Worm (Caenorhabditis elegans) whole organism, L3 larva: ENCODE results near the gene C54D10.10.

ENCODE experiments used
- R02D3.7 ChIP-seq: fragments of 150-350 bp; optimal IDR thresholded peaks from 2 replicates; lab custom pipeline; 2014; ENCODE audit warnings: missing biosample characterization, missing genetic modification characterization
- aly-2 ChIP-seq: fragments of 150-350 bp; optimal IDR thresholded peaks from 2 replicates; lab custom pipeline; 2014; ENCODE audit warnings: missing biosample characterization, missing genetic modification characterization
- ceh-16 ChIP-seq: sonication (generic microtip); optimal IDR thresholded peaks from 2 replicates; lab custom pipeline; 2017; ENCODE audit warnings: missing biosample characterization, missing genetic modification characterization
- ceh-28 ChIP-seq: fragments of 150-350 bp; optimal IDR thresholded peaks from 2 replicates; lab custom pipeline; 2014; ENCODE audit warnings: missing biosample characterization, missing genetic modification reagents, missing genetic modification characterization
- ceh-82 ChIP-seq: fragments of 150-350 bp; optimal IDR thresholded peaks from 2 replicates; lab custom pipeline; 2014; ENCODE audit warnings: missing biosample characterization, missing genetic modification characterization
- ceh-9 ChIP-seq: sonication (generic microtip); optimal IDR thresholded peaks from 2 replicates; lab custom pipeline; 2018; ENCODE audit warnings: missing biosample characterization, missing genetic modification characterization
- daf-12 ChIP-seq: fragments of 150-350 bp; optimal IDR thresholded peaks from 2 replicates; lab custom pipeline; 2014; ENCODE audit warnings: missing biosample characterization, missing genetic modification reagents, missing genetic modification characterization
- egl-27 ChIP-seq: sonication (generic microtip); optimal IDR thresholded peaks from 4 replicates; lab custom pipeline; 2017; ENCODE audit warnings: missing biosample characterization, missing genetic modification reagents, missing genetic modification characterization
- egl-5 ChIP-seq: fragments of 150-350 bp; optimal IDR thresholded peaks from 2 replicates; lab custom pipeline; 2017; ENCODE audit warnings: missing biosample characterization, missing genetic modification reagents, missing genetic modification characterization, inconsistent platforms
- elt-2 ChIP-seq: sonication (generic microtip); optimal IDR thresholded peaks from 2 replicates; lab custom pipeline; 2016; ENCODE audit warnings: missing genetic modification reagents, mild to moderate bottlenecking, missing genetic modification characterization, missing compliant biosample characterization
- elt-3 ChIP-seq, 3 experiments: fragments of 150-350 bp in 1 of 3; sonication (generic microtip) in 2 of 3; optimal IDR thresholded peaks; 2 replicates in 2 of 3; 4 replicates in 1 of 3; lab custom pipeline; 2014 to 2017; ENCODE audit warnings: missing biosample characterization in 3 of 3, missing genetic modification characterization in 3 of 3
- eor-1 ChIP-seq, 2 experiments: fragments of 150-350 bp; optimal IDR thresholded peaks; 2 replicates each; lab custom pipeline; 2014 to 2018; ENCODE audit warnings: missing biosample characterization in 2 of 2, missing genetic modification characterization in 2 of 2
- fos-1 ChIP-seq: fragments of 150-350 bp; optimal IDR thresholded peaks from 2 replicates; lab custom pipeline; 2014; ENCODE audit warnings: missing biosample characterization, missing genetic modification characterization
- jun-1 ChIP-seq: fragments of 150-350 bp; optimal IDR thresholded peaks from 2 replicates; lab custom pipeline; 2014; ENCODE audit warnings: missing biosample characterization, missing genetic modification reagents, missing genetic modification characterization
- lin-15B ChIP-seq: fragments of 150-350 bp; optimal IDR thresholded peaks from 2 replicates; lab custom pipeline; 2014; ENCODE audit warnings: missing biosample characterization, missing genetic modification characterization
- lin-39 ChIP-seq: fragments of 150-350 bp; optimal IDR thresholded peaks from 2 replicates; lab custom pipeline; 2018; ENCODE audit warnings: missing biosample characterization, missing genetic modification reagents, missing genetic modification characterization
- lsy-12 ChIP-seq: sonication (generic microtip); optimal IDR thresholded peaks from 2 replicates; lab custom pipeline; 2016; ENCODE audit warnings: mild to moderate bottlenecking, missing genetic modification characterization, missing compliant biosample characterization
- mdl-1 ChIP-seq: fragments of 150-350 bp; optimal IDR thresholded peaks from 2 replicates; lab custom pipeline; 2014; ENCODE audit warnings: missing biosample characterization, missing genetic modification characterization
- mml-1 ChIP-seq: fragments of 150-350 bp; sonication (generic microtip); optimal IDR thresholded peaks from 3 replicates; lab custom pipeline; 2014; ENCODE audit warnings: missing biosample characterization, missing genetic modification characterization
- nfya-1 ChIP-seq: sonication (generic microtip); optimal IDR thresholded peaks from 2 replicates; lab custom pipeline; 2017; ENCODE audit warnings: missing genetic modification characterization, mild to moderate bottlenecking, missing compliant biosample characterization, antibody characterized with exemption, moderate library complexity; ENCODE audit not compliant: insufficient read depth
- nhr-11 ChIP-seq: fragments of 150-350 bp; optimal IDR thresholded peaks from 2 replicates; lab custom pipeline; 2014; ENCODE audit warnings: missing biosample characterization, missing genetic modification characterization
- nhr-12 ChIP-seq: fragments of 150-350 bp; optimal IDR thresholded peaks from 2 replicates; lab custom pipeline; 2014; ENCODE audit warnings: missing biosample characterization, missing genetic modification characterization
- nhr-23 ChIP-seq: fragments of 150-350 bp; optimal IDR thresholded peaks from 2 replicates; lab custom pipeline; 2014; ENCODE audit warnings: missing biosample characterization, missing genetic modification reagents, missing genetic modification characterization
- nhr-237 ChIP-seq: fragments of 150-350 bp; optimal IDR thresholded peaks from 2 replicates; lab custom pipeline; 2014; ENCODE audit warnings: missing biosample characterization, missing genetic modification characterization
- nhr-25 ChIP-seq: sonication (generic microtip); optimal IDR thresholded peaks from 2 replicates; lab custom pipeline; 2017; ENCODE audit warnings: missing biosample characterization, missing genetic modification characterization
- nhr-28 ChIP-seq: fragments of 150-350 bp; optimal IDR thresholded peaks from 2 replicates; lab custom pipeline; 2014; ENCODE audit warnings: missing biosample characterization, missing genetic modification characterization
- nhr-43 ChIP-seq: sonication (generic microtip); optimal IDR thresholded peaks from 2 replicates; lab custom pipeline; 2016; ENCODE audit warnings: mild to moderate bottlenecking, missing genetic modification characterization, missing compliant biosample characterization; ENCODE audit not compliant: poor library complexity, severe bottlenecking
- nhr-67 ChIP-seq: fragments of 150-350 bp; optimal IDR thresholded peaks from 2 replicates; lab custom pipeline; 2014; ENCODE audit warnings: missing biosample characterization, missing genetic modification characterization
- nhr-76 ChIP-seq: fragments of 150-350 bp; sonication (generic microtip); optimal IDR thresholded peaks from 5 replicates; lab custom pipeline; 2014; ENCODE audit warnings: missing biosample characterization, missing genetic modification characterization
- nhr-77 ChIP-seq: fragments of 150-350 bp; optimal IDR thresholded peaks from 2 replicates; lab custom pipeline; 2014; ENCODE audit warnings: missing biosample characterization, missing genetic modification characterization
- pha-4 ChIP-seq: fragments of 150-350 bp; optimal IDR thresholded peaks from 2 replicates; lab custom pipeline; 2014; ENCODE audit warnings: missing biosample characterization, missing genetic modification reagents, missing genetic modification characterization
- pqm-1 ChIP-seq: fragments of 150-350 bp; optimal IDR thresholded peaks from 2 replicates; lab custom pipeline; 2017; ENCODE audit warnings: missing biosample characterization, missing genetic modification characterization, inconsistent platforms
- sea-2 ChIP-seq: fragments of 150-350 bp; sonication (generic microtip); optimal IDR thresholded peaks from 4 replicates; lab custom pipeline; 2014; ENCODE audit warnings: missing biosample characterization, missing genetic modification reagents, missing genetic modification characterization
- tbx-2 ChIP-seq: sonication (generic microtip); optimal IDR thresholded peaks from 2 replicates; lab custom pipeline; 2016; ENCODE audit warnings: mild to moderate bottlenecking, missing genetic modification characterization, missing compliant biosample characterization
- unc-39 ChIP-seq: sonication (generic microtip); optimal IDR thresholded peaks from 4 replicates; lab custom pipeline; 2017; ENCODE audit warnings: missing biosample characterization, missing genetic modification characterization
- unc-62 ChIP-seq: fragments of 150-350 bp; sonication (generic microtip); optimal IDR thresholded peaks from 4 replicates; lab custom pipeline; 2014; ENCODE audit warnings: missing biosample characterization, missing genetic modification reagents, missing genetic modification characterization
- zag-1 ChIP-seq: fragments of 150-350 bp; optimal IDR thresholded peaks from 2 replicates; lab custom pipeline; 2014; ENCODE audit warnings: missing biosample characterization, missing genetic modification characterization
- ztf-11 ChIP-seq: fragments of 150-350 bp; optimal IDR thresholded peaks from 2 replicates; lab custom pipeline; 2014; ENCODE audit warnings: missing biosample characterization, missing genetic modification characterization
- ztf-4 ChIP-seq: fragments of 150-350 bp; optimal IDR thresholded peaks from 2 replicates; lab custom pipeline; 2014; ENCODE audit warnings: missing biosample characterization, missing genetic modification characterization

C54D10.10 gene

DNA sequence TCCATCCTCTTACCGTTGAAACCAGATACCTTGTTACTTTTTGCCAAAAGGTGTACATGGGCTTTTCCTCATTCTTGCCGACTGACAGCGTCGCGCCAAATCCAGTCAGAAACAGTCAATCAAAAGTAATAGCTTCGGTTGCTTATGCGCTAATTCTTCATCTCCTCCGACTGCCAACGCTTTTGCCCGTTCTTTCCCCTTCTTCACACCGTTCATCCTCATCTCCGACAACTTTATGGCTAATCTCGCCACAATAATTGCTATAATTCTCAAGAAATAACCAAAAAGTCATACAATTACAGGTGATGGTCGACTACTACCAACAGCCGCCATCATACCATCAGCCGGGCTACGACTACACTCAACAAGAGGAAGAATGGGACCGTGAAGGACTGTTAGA lies 28.3 kb upstream of the C54D10.10 start, which contains the start of gene atn-1:
atn-1 (plus strand) TSS at position 301 of the 400 bp plus-strand sequence.
- TF ChIP-seq ceh-9 (tag; lab: Kevin White, UChicago) (no peak), elt-3 (tag; optimal IDR thresholded peaks at IDR 0.05; lab: Kevin White, UChicago) (no peak), egl-27 (tag; lab: Kevin White, UChicago) (no peak), nhr-12 (tag; lab: Kevin White, UChicago) (no peak), unc-39 (tag; lab: Kevin White, UChicago) (no peak), ceh-16 (tag; lab: Kevin White, UChicago) (no peak), nhr-11 (tag; lab: Kevin White, UChicago) (no peak), fos-1 (tag; lab: Kevin White, UChicago) (no peak), nhr-23 (no peak), daf-12 (tag; lab: Kevin White, UChicago) (no peak), jun-1 (tag; lab: Kevin White, UChicago) (no peak), nhr-67 (no peak), ceh-28 (tag; lab: Kevin White, UChicago) (no peak), pha-4 (no peak), pqm-1 (tag; lab: Kevin White, UChicago) (no peak), ztf-11 (tag; lab: Kevin White, UChicago) (no peak), unc-62 (GFP tag; lab: Kevin White, UChicago) (no peak), zag-1 (tag; lab: Kevin White, UChicago) (no peak), egl-5 (no peak), nhr-237 (tag; lab: Kevin White, UChicago) (no peak)

DNA sequence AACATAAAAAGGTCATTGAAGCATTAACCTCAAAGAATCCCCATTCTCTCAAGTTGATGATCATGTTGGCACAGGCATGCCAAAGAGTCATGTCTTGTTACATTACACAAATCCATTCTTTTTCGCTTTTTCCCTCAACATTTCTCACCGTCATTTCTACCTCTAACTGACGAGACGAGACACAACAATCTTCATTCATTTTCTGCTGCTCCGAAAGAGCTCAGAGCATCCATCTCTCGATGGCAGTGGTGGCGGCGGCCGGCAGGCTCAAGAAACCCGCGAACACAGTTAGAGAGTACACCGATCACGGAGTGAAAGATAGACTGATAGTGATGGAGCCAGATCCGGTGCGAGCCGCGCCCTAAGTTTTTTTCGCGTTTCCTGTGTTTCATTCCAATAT lies 27.3 kb upstream of the C54D10.10 start:
- TF ChIP-seq daf-12 (tag; lab: Kevin White, UChicago), result no peak
- TF ChIP-seq nhr-28 (tag; lab: Kevin White, UChicago), result no peak
- TF ChIP-seq nhr-25 (tag; lab: Kevin White, UChicago), result no peak
- no peak for TF ChIP-seq pha-4
- peak; percentile 6 for TF ChIP-seq lin-39 (tag; lab: Kevin White, UChicago)
- TF ChIP-seq, all 47 proteins: peak for 1

DNA sequence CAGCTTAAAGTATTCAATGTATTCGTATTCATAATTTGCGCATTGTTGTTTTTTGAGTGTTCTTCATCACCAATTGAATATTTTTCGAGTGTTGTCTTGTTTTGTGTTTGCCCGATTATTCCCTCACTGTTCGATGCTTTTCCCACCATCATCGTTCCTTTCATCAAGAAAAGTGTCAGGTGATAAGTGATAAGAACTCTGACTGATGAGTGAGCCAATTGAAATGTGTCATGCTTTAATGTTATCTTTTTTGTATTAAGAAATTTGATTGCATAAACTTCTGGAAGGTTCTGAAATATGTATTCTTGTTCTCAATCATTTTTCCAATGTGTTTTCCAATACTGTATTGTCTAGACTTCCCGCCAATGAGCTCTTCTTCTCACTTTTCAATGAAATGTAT lies 25.6 kb upstream of the C54D10.10 start:
- TF ChIP-seq ztf-4 (tag; lab: Kevin White, UChicago) (no peak), egl-27 (tag; lab: Kevin White, UChicago) (no peak), pha-4 (peak; percentile 69), nfya-1 (tag; lab: Kevin White, UChicago) (no peak), jun-1 (tag; lab: Kevin White, UChicago) (peak; percentile 59), elt-2 (peak; percentile 91), nhr-77 (tag; lab: Kevin White, UChicago) (no peak), unc-62 (GFP tag; lab: Kevin White, UChicago) (no peak), tbx-2 (tag; lab: Kevin White, UChicago) (no peak), ceh-82 (tag; lab: Kevin White, UChicago) (no peak), mml-1 (tag; lab: Kevin White, UChicago) (no peak), lin-39 (tag; lab: Kevin White, UChicago) (no peak), ztf-11 (tag; lab: Kevin White, UChicago) (no peak), R02D3.7 (tag; lab: Kevin White, UChicago) (no peak), lsy-12 (tag; lab: Kevin White, UChicago) (no peak), nhr-12 (tag; lab: Kevin White, UChicago) (no peak), pqm-1 (tag; lab: Kevin White, UChicago) (peak; percentile 59), elt-3 (tag; optimal IDR thresholded peaks at IDR 0.05; lab: Kevin White, UChicago) (no peak), lin-15B (tag; lab: Kevin White, UChicago) (no peak), daf-12 (tag; lab: Kevin White, UChicago) (no peak), aly-2 (no peak), nhr-67 (no peak), sea-2 (GFP tag; lab: Kevin White, UChicago) (no peak), unc-39 (tag; lab: Kevin White, UChicago) (no peak), nhr-237 (tag; lab: Kevin White, UChicago) (no peak)

DNA sequence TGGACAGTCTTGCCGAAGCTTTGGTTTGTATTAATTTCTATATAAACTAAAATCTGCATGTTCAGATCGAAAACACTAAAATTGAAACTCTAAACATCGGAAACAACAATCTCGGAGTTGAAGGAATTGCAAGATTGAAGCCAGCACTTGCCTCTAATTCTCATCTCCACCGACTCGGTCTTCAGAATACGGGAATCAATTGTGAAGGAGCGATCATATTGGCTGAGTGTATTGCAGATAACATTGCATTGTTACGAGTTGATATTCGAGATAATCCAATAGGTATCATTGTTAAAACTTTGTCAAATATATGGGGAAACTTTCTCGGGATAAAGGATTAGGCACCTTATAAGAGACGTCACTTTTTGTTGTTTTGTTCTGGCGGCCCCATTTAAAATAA lies 20.5 kb upstream of the C54D10.10 start:
- TF ChIP-seq mml-1 (tag; lab: Kevin White, UChicago), result no peak
- TF ChIP-seq ceh-16 (tag; lab: Kevin White, UChicago), result no peak
- no peak for TF ChIP-seq nhr-76 (tag; lab: Kevin White, UChicago)
- no peak for TF ChIP-seq aly-2
- no peak for TF ChIP-seq eor-1 (tag; optimal IDR thresholded peaks at IDR 0.05; lab: Kevin White, UChicago)
- TF ChIP-seq mdl-1 (tag; lab: Kevin White, UChicago), result no peak
- no peak for TF ChIP-seq pha-4
- TF ChIP-seq lin-15B (tag; lab: Kevin White, UChicago), result no peak
- no peak for TF ChIP-seq nhr-25 (tag; lab: Kevin White, UChicago)
- no peak for TF ChIP-seq ztf-4 (tag; lab: Kevin White, UChicago)
- TF ChIP-seq nhr-237 (tag; lab: Kevin White, UChicago), result no peak
- no peak for TF ChIP-seq zag-1 (tag; lab: Kevin White, UChicago)
- TF ChIP-seq ceh-82 (tag; lab: Kevin White, UChicago), result no peak
- no peak for TF ChIP-seq unc-62 (GFP tag; lab: Kevin White, UChicago)
- no peak for TF ChIP-seq elt-2
- TF ChIP-seq nhr-43 (tag; lab: Kevin White, UChicago), result no peak
- no peak for TF ChIP-seq nhr-67
- TF ChIP-seq nhr-77 (tag; lab: Kevin White, UChicago), result no peak
- TF ChIP-seq egl-27 (tag; lab: Kevin White, UChicago), result no peak
- TF ChIP-seq nfya-1 (tag; lab: Kevin White, UChicago), result no peak
